Fruit fly (Drosophila melanogaster) whole organism, adult: ENCODE measurements around the gene Kat60.

Experiments used
- CG12768 ChIP-seq: fragments of 200-800 bp; sonication (Bioruptor generic); optimal IDR thresholded peaks from 2 replicates; lab custom pipeline; 2017; ENCODE audit warnings: missing biosample characterization, missing genetic modification characterization, mild to moderate bottlenecking, moderate library complexity, missing genetic modification reagents
- CG7045 ChIP-seq: fragments of 200-800 bp; sonication (Bioruptor generic); optimal IDR thresholded peaks from 2 replicates; lab custom pipeline; 2017; ENCODE audit warnings: missing biosample characterization, mild to moderate bottlenecking, missing genetic modification characterization
- Hr96 ChIP-seq: fragments of 200-800 bp; sonication (Bioruptor generic); optimal IDR thresholded peaks from 2 replicates; lab custom pipeline; 2016; ENCODE audit warnings: missing biosample characterization, missing genetic modification characterization
- pad ChIP-seq: fragments of 200-800 bp; sonication (Bioruptor generic); optimal IDR thresholded peaks from 3 replicates; lab custom pipeline; 2017; ENCODE audit warnings: missing biosample characterization, missing genetic modification characterization, mild to moderate bottlenecking, moderate library complexity, missing genetic modification reagents
- tj ChIP-seq: fragments of 200-800 bp; sonication (Bioruptor generic); optimal IDR thresholded peaks from 3 replicates; lab custom pipeline; 2017; ENCODE audit warnings: missing biosample characterization, mild to moderate bottlenecking, missing genetic modification characterization, moderate library complexity

DNA sequence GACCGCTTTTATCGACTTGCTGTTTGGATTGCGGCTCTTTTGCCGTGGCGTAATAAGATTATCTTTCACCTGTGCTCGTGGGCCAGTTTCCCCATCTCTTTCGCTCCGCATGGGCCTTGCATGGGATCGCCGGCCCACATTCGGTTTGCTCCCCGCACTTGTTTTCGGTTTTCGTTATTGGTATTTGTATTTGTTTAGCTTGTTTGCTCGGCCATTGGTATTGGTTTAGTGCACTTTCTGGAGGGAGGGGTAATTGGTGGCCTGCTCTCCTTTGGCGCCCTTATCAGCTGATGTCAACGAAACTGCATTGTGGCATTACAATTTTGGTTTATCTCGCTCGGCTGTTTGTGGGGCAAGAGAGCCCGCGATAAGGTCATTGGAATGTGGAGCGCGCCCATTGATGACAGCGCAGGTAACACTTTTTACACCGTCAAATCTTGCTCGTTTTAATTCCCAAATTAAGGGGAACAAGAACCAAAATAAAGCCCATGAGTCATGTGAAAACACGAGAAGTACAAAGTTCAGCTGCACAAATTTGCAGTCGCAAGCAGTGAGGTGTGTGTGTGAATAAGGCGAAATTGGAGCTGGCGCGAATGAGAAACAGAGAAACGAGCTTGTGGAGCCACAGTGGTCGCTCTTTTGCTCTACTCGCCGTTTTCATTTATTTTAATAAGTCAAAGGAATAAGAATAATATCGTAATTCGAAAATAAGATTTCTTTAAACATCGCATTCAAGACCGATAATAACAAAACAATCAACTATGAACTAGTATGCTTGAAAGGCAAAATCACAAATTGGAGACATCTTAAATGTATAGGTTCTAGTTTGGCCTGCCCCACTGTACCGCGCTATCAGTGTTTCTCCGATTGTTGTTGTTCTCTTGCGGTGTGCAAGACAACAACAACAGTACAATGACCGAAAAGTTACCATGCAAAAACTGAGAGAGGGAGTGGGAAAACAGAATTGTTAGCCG is 16.4 kb downstream of the Kat60 start:
- TF ChIP-seq CG7045 (GFP tag; lab: Kevin White, UChicago) (peak; percentile 90), Hr96 (GFP tag; lab: Kevin White, UChicago) (peak; percentile 79), pad (GFP tag; lab: Kevin White, UChicago) (peak; percentile 76), CG12768 (peak; percentile 92), tj (GFP tag; lab: Kevin White, UChicago) (peak; percentile 94)
